Worm (Caenorhabditis elegans): ENCODE measurements around the gene his-5.

- no peak for TF ChIP-seq cog-1 (tag; optimal IDR thresholded peaks at IDR 0.05)
- TF ChIP-seq T22C8.4 (GFP tag; IDR thresholded peaks at IDR 0.05), result no peak
- no peak for TF ChIP-seq flt-1 (GFP tag; IDR thresholded peaks at IDR 0.05)
- TF ChIP-seq ztf-29 (GFP tag; IDR thresholded peaks at IDR 0.05), result no peak
Observed at ce11 chrV:8517711-8518110, 17.3 kb upstream of the his-5 start.

Data from whole organism, midembryonic.